Worm (Caenorhabditis elegans) whole organism, L4 larva: Measurements from ENCODE around the gene C48B4.6.

Experiments
- R02D3.7 ChIP-seq: fragments of 150-350 bp; sonication (generic microtip); optimal IDR thresholded peaks from 3 replicates; lab custom pipeline; 2014; ENCODE audit warnings: missing biosample characterization, missing genetic modification characterization
- T20F7.1 ChIP-seq: fragments of 200-800 bp; sonication (Bioruptor generic); optimal IDR thresholded peaks from 2 replicates; lab custom pipeline; 2018; ENCODE audit warnings: mild to moderate bottlenecking, missing genetic modification characterization, missing compliant biosample characterization
- T26A8.4 ChIP-seq: fragments of 200-800 bp; sonication (Bioruptor generic); IDR thresholded peaks from 2 replicates; pipeline ENCODE4 v1.3.6; 2022; ENCODE audit warnings: missing genetic modification characterization, missing compliant biosample characterization
- ZK546.5 ChIP-seq, 2 experiments: sonication (generic microtip); optimal IDR thresholded peaks; 2 replicates each; lab custom pipeline; 2017; ENCODE audit warnings: missing biosample characterization in 2 of 2, missing genetic modification characterization in 2 of 2
- aha-1 ChIP-seq: fragments of 150-350 bp; peaks from one replicate; lab custom pipeline; 2014; ENCODE audit warnings: missing biosample characterization, missing genetic modification characterization
- aly-2 ChIP-seq: sonication (generic microtip); optimal IDR thresholded peaks from 2 replicates; lab custom pipeline; 2018; ENCODE audit warnings: missing biosample characterization, missing genetic modification characterization
- ama-1 ChIP-seq: fragments of 150-350 bp; optimal IDR thresholded peaks from 2 replicates; lab custom pipeline; 2014; ENCODE audit warnings: inconsistent platforms, mixed read lengths
- ceh-20 ChIP-seq: fragments of 200-800 bp; sonication (Bioruptor generic); IDR thresholded peaks from 2 replicates; pipeline ENCODE4 v1.3.6; 2022; ENCODE audit warnings: missing genetic modification reagents, missing genetic modification characterization, missing compliant biosample characterization
- ceh-28 ChIP-seq: fragments of 150-350 bp; optimal IDR thresholded peaks from 2 replicates; lab custom pipeline; 2014; ENCODE audit warnings: missing biosample characterization, missing genetic modification reagents, missing genetic modification characterization
- ceh-32 ChIP-seq: sonication (generic microtip); optimal IDR thresholded peaks from 2 replicates; lab custom pipeline; 2016; ENCODE audit warnings: mild to moderate bottlenecking, missing genetic modification characterization, missing compliant biosample characterization; ENCODE audit not compliant: poor library complexity
- ceh-44 ChIP-seq: fragments of 200-800 bp; sonication (Bioruptor generic); IDR thresholded peaks from 2 replicates; pipeline ENCODE4 v1.3.6; 2022; ENCODE audit warnings: missing genetic modification reagents, missing genetic modification characterization, missing compliant biosample characterization
- ceh-62 ChIP-seq: sonication (generic microtip); optimal IDR thresholded peaks from 2 replicates; lab custom pipeline; 2017; ENCODE audit warnings: missing biosample characterization, missing genetic modification characterization
- daf-12 ChIP-seq: fragments of 150-350 bp; optimal IDR thresholded peaks from 2 replicates; lab custom pipeline; 2014; ENCODE audit warnings: missing biosample characterization, missing genetic modification reagents, missing genetic modification characterization
- daf-16 ChIP-seq, 3 experiments: sonication (generic microtip); optimal IDR thresholded peaks; 2 replicates each; lab custom pipeline; 2016 to 2017; ENCODE audit warnings: missing genetic modification characterization in 3 of 3, missing genetic modification reagents in 3 of 3, mild to moderate bottlenecking in 2 of 3, missing compliant biosample characterization in 2 of 3, missing biosample characterization in 1 of 3, moderate library complexity in 1 of 3
- daf-19 ChIP-seq: fragments of 200-800 bp; sonication (Bioruptor generic); conservative IDR thresholded peaks from 2 replicates; pipeline ENCODE4 v1.3.6; 2022; ENCODE audit warnings: missing genetic modification characterization, missing compliant biosample characterization
- daf-8 ChIP-seq: fragments of 200-800 bp; sonication (Bioruptor generic); IDR thresholded peaks from 2 replicates; pipeline ENCODE4 v1.3.6; 2022; ENCODE audit warnings: missing genetic modification characterization, missing compliant biosample characterization
- dmd-6 ChIP-seq: fragments of 200-800 bp; sonication (Bioruptor generic); IDR thresholded peaks from 2 replicates; pipeline ENCODE4 v1.3.6; 2022; ENCODE audit warnings: missing genetic modification reagents, missing genetic modification characterization, missing compliant biosample characterization
- dmd-8 ChIP-seq: fragments of 200-800 bp; sonication (Bioruptor generic); IDR thresholded peaks from 2 replicates; pipeline ENCODE4 v1.3.6; 2022; ENCODE audit warnings: missing genetic modification characterization, missing compliant biosample characterization
- dmd-9 ChIP-seq: fragments of 200-800 bp; sonication (Bioruptor generic); IDR thresholded peaks from 2 replicates; pipeline ENCODE4 v1.3.6; 2022; ENCODE audit warnings: missing genetic modification reagents, missing genetic modification characterization, missing compliant biosample characterization
- duxl-1 ChIP-seq: sonication (generic microtip); optimal IDR thresholded peaks from 2 replicates; lab custom pipeline; 2016; ENCODE audit warnings: mild to moderate bottlenecking, missing genetic modification characterization, moderate library complexity, missing compliant biosample characterization; ENCODE audit not compliant: poor library complexity
- dve-1 ChIP-seq: sonication (generic microtip); optimal IDR thresholded peaks from 2 replicates; lab custom pipeline; 2017; ENCODE audit warnings: antibody characterized with exemption, mild to moderate bottlenecking, missing genetic modification characterization, missing compliant biosample characterization; ENCODE audit not compliant: insufficient read depth
- egl-43 ChIP-seq: fragments of 200-800 bp; sonication (Bioruptor generic); IDR thresholded peaks from 2 replicates; pipeline ENCODE4 v1.3.6; 2022; ENCODE audit warnings: missing genetic modification reagents, missing genetic modification characterization, missing compliant biosample characterization
- hmg-1.1 ChIP-seq: fragments of 200-800 bp; sonication (Bioruptor generic); IDR thresholded peaks from 2 replicates; pipeline ENCODE4 v1.3.6; 2022; ENCODE audit warnings: missing genetic modification reagents, missing genetic modification characterization, missing compliant biosample characterization
- lin-15B ChIP-seq: fragments of 150-350 bp; sonication (generic microtip); optimal IDR thresholded peaks from 3 replicates; lab custom pipeline; 2014; ENCODE audit warnings: missing biosample characterization, missing genetic modification characterization
- lin-29 ChIP-seq: fragments of 200-800 bp; sonication (Bioruptor generic); IDR thresholded peaks from 2 replicates; pipeline ENCODE4 v1.3.6; 2022; ENCODE audit warnings: missing genetic modification reagents, missing genetic modification characterization, missing compliant biosample characterization
- mdl-1 ChIP-seq, 2 experiments: fragments of 150-350 bp in 1 of 2; sonication (generic microtip) in 1 of 2; optimal IDR thresholded peaks; 2 replicates each; lab custom pipeline; 2014 to 2017; ENCODE audit warnings: missing biosample characterization in 2 of 2, missing genetic modification characterization in 2 of 2
- mdt-29 ChIP-seq: fragments of 200-800 bp; sonication (Bioruptor generic); IDR thresholded peaks from 2 replicates; pipeline ENCODE4 v1.3.6; 2022; ENCODE audit warnings: missing genetic modification reagents, missing genetic modification characterization, missing compliant biosample characterization
- mes-2 ChIP-seq: sonication (generic microtip); optimal IDR thresholded peaks from 2 replicates; lab custom pipeline; 2016; ENCODE audit warnings: missing genotype, mild to moderate bottlenecking, missing genetic modification characterization, missing compliant biosample characterization; ENCODE audit not compliant: poor library complexity, severe bottlenecking
- mxl-3 ChIP-seq: fragments of 200-800 bp; sonication (Bioruptor generic); optimal IDR thresholded peaks from 2 replicates; lab custom pipeline; 2018; ENCODE audit warnings: mild to moderate bottlenecking, missing genetic modification characterization, missing compliant biosample characterization
- nhr-10 ChIP-seq: fragments of 150-350 bp; optimal IDR thresholded peaks from 2 replicates; lab custom pipeline; 2014; ENCODE audit warnings: missing biosample characterization, missing genetic modification characterization
- nhr-11 ChIP-seq: fragments of 150-350 bp; optimal IDR thresholded peaks from 2 replicates; lab custom pipeline; 2014; ENCODE audit warnings: missing biosample characterization, missing genetic modification characterization
- nhr-25 ChIP-seq: sonication (generic microtip); optimal IDR thresholded peaks from 2 replicates; lab custom pipeline; 2017; ENCODE audit warnings: missing genetic modification characterization, mild to moderate bottlenecking, missing compliant biosample characterization, antibody characterized with exemption, moderate library complexity, borderline replicate concordance; ENCODE audit not compliant: insufficient read depth
- nhr-28 ChIP-seq: fragments of 150-350 bp; optimal IDR thresholded peaks from 2 replicates; lab custom pipeline; 2014; ENCODE audit warnings: missing biosample characterization, missing genetic modification characterization
- nhr-42 ChIP-seq: fragments of 200-800 bp; sonication (Bioruptor generic); IDR thresholded peaks from 2 replicates; pipeline ENCODE4 v1.3.6; 2022; ENCODE audit warnings: missing genetic modification characterization, missing compliant biosample characterization
- nhr-6 ChIP-seq: fragments of 150-350 bp; optimal IDR thresholded peaks from 2 replicates; lab custom pipeline; 2014; ENCODE audit warnings: missing biosample characterization, missing genetic modification characterization
- nhr-76 ChIP-seq: fragments of 150-350 bp; optimal IDR thresholded peaks from 2 replicates; lab custom pipeline; 2014; ENCODE audit warnings: missing biosample characterization, missing genetic modification characterization
- pha-4 ChIP-seq, 2 experiments: fragments of 150-350 bp in 1 of 2; fragments of 200-800 bp in 1 of 2; sonication (Bioruptor generic) in 1 of 2; IDR thresholded peaks in 1 of 2; optimal IDR thresholded peaks in 1 of 2; 2 replicates each; pipeline versions ENCODE4 v1.3.6 to Lab custom; 2014 to 2022; ENCODE audit warnings: missing genetic modification characterization in 2 of 2, missing genetic modification reagents in 2 of 2, missing biosample characterization in 1 of 2, missing compliant biosample characterization in 1 of 2
- php-3 ChIP-seq: fragments of 200-800 bp; sonication (Bioruptor generic); IDR thresholded peaks from 2 replicates; pipeline ENCODE4 v1.3.6; 2022; ENCODE audit warnings: missing genetic modification reagents, missing genetic modification characterization, missing compliant biosample characterization
- pqm-1 ChIP-seq: sonication (generic microtip); optimal IDR thresholded peaks from 2 replicates; lab custom pipeline; 2017; ENCODE audit warnings: missing biosample characterization, missing genetic modification characterization
- rbr-2 ChIP-seq: sonication (generic microtip); optimal IDR thresholded peaks from 2 replicates; lab custom pipeline; 2016; ENCODE audit warnings: missing genotype, missing genetic modification characterization, missing compliant biosample characterization
- sdz-12 ChIP-seq: fragments of 200-800 bp; sonication (Bioruptor generic); optimal IDR thresholded peaks from 2 replicates; lab custom pipeline; 2018; ENCODE audit warnings: mild to moderate bottlenecking, missing genetic modification characterization, missing compliant biosample characterization
- skn-1 ChIP-seq: fragments of 150-350 bp; optimal IDR thresholded peaks from 2 replicates; lab custom pipeline; 2014; ENCODE audit warnings: missing biosample characterization, missing genetic modification characterization
- snpc-4 ChIP-seq: fragments of 150-350 bp; optimal IDR thresholded peaks from 2 replicates; lab custom pipeline; 2014; ENCODE audit warnings: missing biosample characterization, missing genetic modification characterization
- spr-3 ChIP-seq: fragments of 200-800 bp; sonication (Bioruptor generic); optimal IDR thresholded peaks from 2 replicates; lab custom pipeline; 2018; ENCODE audit warnings: mild to moderate bottlenecking, missing genetic modification characterization, missing compliant biosample characterization
- tra-1 ChIP-seq: fragments of 200-800 bp; sonication (Bioruptor generic); IDR thresholded peaks from 2 replicates; pipeline ENCODE4 v1.3.6; 2022; ENCODE audit warnings: missing genetic modification reagents, missing genetic modification characterization, missing compliant biosample characterization
- unc-62 ChIP-seq, 3 experiments: fragments of 150-350 bp in 1 of 3; sonication (generic microtip); optimal IDR thresholded peaks in 2 of 3; peaks in 1 of 3; 1 replicate in 1 of 3; 2 replicates in 2 of 3; lab custom pipeline; 2014 to 2017; ENCODE audit warnings: missing biosample characterization in 3 of 3, missing genetic modification characterization in 3 of 3, missing genetic modification reagents in 3 of 3, missing genotype in 1 of 3
- zag-1 ChIP-seq: fragments of 150-350 bp; optimal IDR thresholded peaks from 2 replicates; lab custom pipeline; 2014; ENCODE audit warnings: missing biosample characterization, missing genetic modification characterization
- zfp-2 ChIP-seq: sonication (generic microtip); optimal IDR thresholded peaks from 2 replicates; lab custom pipeline; 2016; ENCODE audit warnings: mild to moderate bottlenecking, missing genetic modification characterization, missing compliant biosample characterization
- zfp-3 ChIP-seq: fragments of 200-800 bp; sonication (Bioruptor generic); conservative IDR thresholded peaks from 2 replicates; pipeline ENCODE4 v1.3.6; 2022; ENCODE audit warnings: missing genetic modification reagents, missing genetic modification characterization, missing compliant biosample characterization
- ztf-11 ChIP-seq: fragments of 150-350 bp; optimal IDR thresholded peaks from 2 replicates; lab custom pipeline; 2014; ENCODE audit warnings: missing biosample characterization, missing genetic modification characterization
- ztf-7 ChIP-seq: fragments of 150-350 bp; optimal IDR thresholded peaks from 2 replicates; lab custom pipeline; 2014; ENCODE audit warnings: missing biosample characterization, missing genetic modification characterization

Gene C48B4.6

DNA sequence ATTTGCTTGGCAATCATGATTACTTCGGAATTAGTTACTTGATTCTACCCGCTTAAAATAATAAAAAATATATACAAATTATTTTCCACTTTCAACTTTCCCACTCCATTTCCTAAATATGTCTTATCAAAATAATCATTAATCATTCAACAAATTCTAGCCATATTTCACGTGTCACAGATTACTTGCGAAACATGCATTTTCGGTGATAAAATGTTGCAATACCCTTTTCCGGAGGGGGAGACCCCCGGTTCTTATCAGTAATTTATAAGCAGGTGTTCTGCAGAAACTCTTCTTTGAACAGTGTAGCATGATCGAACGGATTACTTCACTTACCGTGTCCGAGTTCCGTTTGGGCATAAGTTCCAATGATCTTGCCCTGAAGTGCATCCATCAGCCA, 31.8 kb upstream of the C48B4.6 start:
- TF ChIP-seq zfp-3 (GFP tag; lab: Robert Waterston, UW) = no peak
- peak; percentile 90 for TF ChIP-seq dmd-6 (GFP tag; lab: Robert Waterston, UW)
- TF ChIP-seq daf-12 (tag; lab: Kevin White, UChicago) = no peak
- no peak for TF ChIP-seq T26A8.4 (GFP tag; lab: Robert Waterston, UW)
- TF ChIP-seq daf-16 (GFP tag; optimal IDR thresholded peaks at IDR 0.05; lab: Kevin White, UChicago) = no peak
- peak; percentile 46 for TF ChIP-seq daf-16 (tag; optimal IDR thresholded peaks at IDR 0.05; lab: Kevin White, UChicago)
- TF ChIP-seq mdl-1 (tag; optimal IDR thresholded peaks at IDR 0.05; lab: Kevin White, UChicago) = peak in 1 of 2 experiments; percentile 61
- no peak for TF ChIP-seq zag-1
- TF ChIP-seq ceh-20 = no peak
- no peak for TF ChIP-seq skn-1 (tag; lab: Kevin White, UChicago)
- TF ChIP-seq nhr-42 (GFP tag; lab: Robert Waterston, UW) = no peak
- TF ChIP-seq lin-15B = no peak
- no peak for TF ChIP-seq dmd-8 (GFP tag; lab: Robert Waterston, UW)
- TF ChIP-seq nhr-28 (tag; lab: Kevin White, UChicago) = peak; percentile 79
- no peak for TF ChIP-seq unc-62 (GFP tag; optimal IDR thresholded peaks at IDR 0.05 in 1 of 2; lab: Kevin White, UChicago)
- no peak for TF ChIP-seq unc-62 (tag; optimal IDR thresholded peaks at IDR 0.05; lab: Kevin White, UChicago)
- no peak for TF ChIP-seq aly-2 (tag; lab: Kevin White, UChicago)
- no peak for TF ChIP-seq mdt-29 (GFP tag; lab: Robert Waterston, UW)
- no peak for TF ChIP-seq pha-4 (GFP tag; IDR thresholded peaks at IDR 0.05; lab: Robert Waterston, UW)
- TF ChIP-seq pha-4 (tag; optimal IDR thresholded peaks at IDR 0.05; lab: Kevin White, UChicago) = no peak
- TF ChIP-seq spr-3 (GFP tag; lab: Kevin White, UChicago) = no peak
- no peak for TF ChIP-seq daf-8 (GFP tag; lab: Robert Waterston, UW)
- no peak for TF ChIP-seq duxl-1 (tag; lab: Kevin White, UChicago)
- no peak for TF ChIP-seq ztf-7
- no peak for TF ChIP-seq lin-29 (GFP tag; lab: Robert Waterston, UW)
- no peak for TF ChIP-seq ceh-62 (tag; lab: Kevin White, UChicago)
- no peak for TF ChIP-seq ZK546.5 (tag; optimal IDR thresholded peaks at IDR 0.05; lab: Kevin White, UChicago)
- no peak for TF ChIP-seq snpc-4 (tag; lab: Kevin White, UChicago)
- TF ChIP-seq R02D3.7 (tag; lab: Kevin White, UChicago) = no peak
- no peak for TF ChIP-seq hmg-1.1 (GFP tag; lab: Robert Waterston, UW)
- no peak for TF ChIP-seq zfp-2
- peak; percentile 59 for TF ChIP-seq tra-1 (GFP tag; lab: Robert Waterston, UW)
- TF ChIP-seq nhr-10 (tag; lab: Kevin White, UChicago) = no peak
- TF ChIP-seq nhr-6 = no peak
- TF ChIP-seq daf-19 (GFP tag; lab: Robert Waterston, UW) = no peak
- TF ChIP-seq pqm-1 (tag; lab: Kevin White, UChicago) = peak; percentile 71
- TF ChIP-seq egl-43 = no peak
- no peak for TF ChIP-seq ceh-28
- no peak for TF ChIP-seq dmd-9 (GFP tag; lab: Robert Waterston, UW)
- TF ChIP-seq rbr-2 (tag; lab: Kevin White, UChicago) = no peak
- peak; percentile 34 for TF ChIP-seq dve-1 (tag; lab: Kevin White, UChicago)
- no peak for TF ChIP-seq ztf-11 (tag; lab: Kevin White, UChicago)
- no peak for TF ChIP-seq ceh-32 (tag; lab: Kevin White, UChicago)
- TF ChIP-seq nhr-11 = no peak
- TF ChIP-seq ama-1 (lab: Kevin White, UChicago) = no peak
- TF ChIP-seq nhr-25 (tag; lab: Kevin White, UChicago) = no peak
- no peak for TF ChIP-seq aha-1 (tag; lab: Kevin White, UChicago)
- no peak for TF ChIP-seq nhr-76 (tag; lab: Kevin White, UChicago)
- no peak for TF ChIP-seq mes-2 (tag; lab: Kevin White, UChicago)
- no peak for TF ChIP-seq mxl-3 (GFP tag; lab: Kevin White, UChicago)
- no peak for TF ChIP-seq sdz-12 (GFP tag; lab: Kevin White, UChicago)
- TF ChIP-seq php-3 = no peak
- TF ChIP-seq ceh-44 (GFP tag; lab: Robert Waterston, UW) = no peak
- TF ChIP-seq T20F7.1 = no peak
